Fruit fly (Drosophila melanogaster) whole organism: ENCODE results near the gene CG15308.

ENCODE experiments used
- CG8478 ChIP-seq: fragments of >200 bp; optimal IDR thresholded peaks from 2 replicates; lab custom pipeline; 2018; ENCODE audit warnings: inconsistent platforms
- EcR ChIP-seq, 2 experiments: fragments of >200 bp; optimal IDR thresholded peaks; 2 replicates each; lab custom pipeline; 2017; ENCODE audit warnings: missing biosample characterization in 2 of 2, missing genetic modification characterization in 2 of 2, missing genetic modification reagents in 2 of 2
- pan ChIP-seq: fragments of >200 bp; optimal IDR thresholded peaks from 2 replicates; lab custom pipeline; 2017
- psq ChIP-seq: fragments of >200 bp; optimal IDR thresholded peaks from 2 replicates; lab custom pipeline; 2017
- usp ChIP-seq: fragments of >200 bp; optimal IDR thresholded peaks from 2 replicates; lab custom pipeline; 2017; ENCODE audit warnings: missing biosample characterization, missing genetic modification characterization, mixed read lengths

dm6 chrX:10206086-10206485, 12.9 kb downstream of the CG15308 start:
- TF ChIP-seq EcR (GFP tag; optimal IDR thresholded peaks at IDR 0.05; lab: Kevin White, UChicago): no peak
- no peak for TF ChIP-seq usp (GFP tag; lab: Kevin White, UChicago)
- TF ChIP-seq pan: no peak
- no peak for TF ChIP-seq CG8478
- no peak for TF ChIP-seq psq (lab: Kevin White, UChicago)
